Fruit fly (Drosophila melanogaster) whole organism, embryonic: ENCODE data around the gene SMSr.

Experiments
- CG10462 ChIP-seq: fragments of 200-800 bp; sonication (Bioruptor generic); optimal IDR thresholded peaks from 2 replicates; lab custom pipeline; 2016; ENCODE audit warnings: missing biosample characterization, missing genetic modification characterization
- CG10565 ChIP-seq: fragments of 200-800 bp; sonication (Bioruptor generic); optimal IDR thresholded peaks from 3 replicates; lab custom pipeline; 2016; ENCODE audit warnings: missing biosample characterization, mild to moderate bottlenecking, missing genetic modification characterization
- CG11093 ChIP-seq: fragments of 200-800 bp; sonication (Bioruptor generic); IDR thresholded peaks from 3 replicates; pipeline ENCODE4 v1.3.6; 2022; ENCODE audit warnings: missing biosample characterization, missing genetic modification characterization
- CG11695 ChIP-seq: fragments of 200-800 bp; sonication (Bioruptor generic); IDR thresholded peaks from 3 replicates; pipeline ENCODE4 v1.3.6; 2022; ENCODE audit warnings: missing biosample characterization, missing genetic modification characterization
- CG11696 ChIP-seq: fragments of 200-800 bp; sonication (Bioruptor generic); IDR thresholded peaks from 2 replicates; pipeline ENCODE4 v1.3.6; 2022; ENCODE audit warnings: missing biosample characterization, missing genetic modification characterization
- CG12236 ChIP-seq: fragments of 200-800 bp; sonication (Bioruptor generic); optimal IDR thresholded peaks from 2 replicates; lab custom pipeline; 2016; ENCODE audit warnings: missing biosample characterization, missing genetic modification characterization
- CG16815 ChIP-seq: fragments of 200-800 bp; sonication (Bioruptor generic); optimal IDR thresholded peaks from 3 replicates; lab custom pipeline; 2017; ENCODE audit warnings: missing biosample characterization, mild to moderate bottlenecking, missing genetic modification characterization
- CG17361 ChIP-seq: fragments of 200-800 bp; sonication (Bioruptor generic); IDR thresholded peaks from 3 replicates; pipeline ENCODE4 v1.3.6; 2022; ENCODE audit warnings: missing biosample characterization, missing genetic modification characterization
- CG32772 ChIP-seq: fragments of 200-800 bp; sonication (Bioruptor generic); IDR thresholded peaks from 2 replicates; pipeline ENCODE4 v1.3.6; 2022; ENCODE audit warnings: missing biosample characterization, missing genetic modification characterization
- CG33557 ChIP-seq: fragments of 200-800 bp; sonication (Bioruptor generic); optimal IDR thresholded peaks from 2 replicates; lab custom pipeline; 2019; ENCODE audit warnings: missing biosample characterization, mild to moderate bottlenecking, missing genetic modification characterization, moderate library complexity
- CG34224 ChIP-seq: fragments of 200-800 bp; sonication (Bioruptor generic); IDR thresholded peaks from 3 replicates; pipeline ENCODE4 v1.3.6; 2022; ENCODE audit warnings: missing biosample characterization, missing genetic modification characterization; ENCODE audit not compliant: partially characterized antibody
- CG42726 ChIP-seq: fragments of 200-800 bp; sonication (Bioruptor generic); IDR thresholded peaks from 2 replicates; pipeline ENCODE4 v1.3.6; 2022; ENCODE audit warnings: missing biosample characterization, missing genetic modification characterization; ENCODE audit not compliant: partially characterized antibody
- CG4707 ChIP-seq: fragments of 200-800 bp; sonication (Bioruptor generic); optimal IDR thresholded peaks from 2 replicates; lab custom pipeline; 2018; ENCODE audit warnings: missing biosample characterization, mild to moderate bottlenecking, missing genetic modification characterization, moderate library complexity
- CG6689 ChIP-seq: fragments of 200-800 bp; sonication (Bioruptor generic); IDR thresholded peaks from 2 replicates; pipeline ENCODE4 v1.3.6; 2022; ENCODE audit warnings: missing biosample characterization, missing genetic modification characterization
- CG6854 ChIP-seq: fragments of 200-800 bp; sonication (Bioruptor generic); optimal IDR thresholded peaks from 3 replicates; lab custom pipeline; 2017; ENCODE audit warnings: missing biosample characterization, mild to moderate bottlenecking, missing genetic modification characterization
- CG7556 ChIP-seq: fragments of 200-800 bp; sonication (Bioruptor generic); optimal IDR thresholded peaks from 2 replicates; lab custom pipeline; 2017; ENCODE audit warnings: missing biosample characterization, mild to moderate bottlenecking, missing genetic modification characterization
- Camta ChIP-seq: fragments of 200-800 bp; sonication (Bioruptor generic); optimal IDR thresholded peaks from 2 replicates; lab custom pipeline; 2016; ENCODE audit warnings: missing biosample characterization, missing genetic modification characterization
- Fer3 ChIP-seq: fragments of 200-800 bp; sonication (Bioruptor generic); optimal IDR thresholded peaks from 2 replicates; lab custom pipeline; 2018; ENCODE audit warnings: missing biosample characterization, mild to moderate bottlenecking, missing genetic modification characterization, moderate library complexity
- Hand ChIP-seq: fragments of 200-800 bp; sonication (Bioruptor generic); optimal IDR thresholded peaks from 2 replicates; lab custom pipeline; 2017; ENCODE audit warnings: mild to moderate bottlenecking, missing biosample characterization, missing genetic modification reagents, missing genetic modification characterization
- MBD-R2 ChIP-seq: fragments of 200-800 bp; sonication (Bioruptor generic); IDR thresholded peaks from 2 replicates; pipeline ENCODE4 v1.3.6; 2022; ENCODE audit warnings: missing biosample characterization, missing genetic modification characterization
- Meics ChIP-seq: fragments of 200-800 bp; sonication (Bioruptor generic); optimal IDR thresholded peaks from 2 replicates; lab custom pipeline; 2017; ENCODE audit warnings: missing biosample characterization, mild to moderate bottlenecking, missing genetic modification characterization
- Mrtf ChIP-seq: fragments of 200-800 bp; sonication (Bioruptor generic); IDR thresholded peaks from 3 replicates; pipeline ENCODE4 v1.3.6; 2022; ENCODE audit warnings: missing biosample characterization, missing genetic modification characterization
- Opbp ChIP-seq: fragments of 200-800 bp; sonication (Bioruptor generic); IDR thresholded peaks from 3 replicates; pipeline ENCODE4 v1.3.6; 2022; ENCODE audit warnings: missing biosample characterization, missing genetic modification characterization; ENCODE audit not compliant: partially characterized antibody
- Poxn ChIP-seq: fragments of 200-800 bp; sonication (Bioruptor generic); IDR thresholded peaks from 2 replicates; pipeline ENCODE4 v1.3.6; 2022; ENCODE audit warnings: missing biosample characterization, missing genetic modification characterization
- Side ChIP-seq: fragments of 200-800 bp; sonication (Bioruptor generic); optimal IDR thresholded peaks from 2 replicates; lab custom pipeline; 2016; ENCODE audit warnings: missing biosample characterization, missing genetic modification characterization
- Sin3A ChIP-seq: fragments of >200 bp; optimal IDR thresholded peaks from 2 replicates; lab custom pipeline; 2018
- Spps ChIP-seq: fragments of 200-800 bp; sonication (Bioruptor generic); optimal IDR thresholded peaks from 2 replicates; lab custom pipeline; 2018; ENCODE audit warnings: missing biosample characterization, mild to moderate bottlenecking, missing genetic modification characterization
- abd-A ChIP-seq: fragments of 200-800 bp; sonication (Bioruptor generic); optimal IDR thresholded peaks from 3 replicates; lab custom pipeline; 2019; ENCODE audit warnings: missing biosample characterization, mild to moderate bottlenecking, missing genetic modification characterization, moderate library complexity
- cas ChIP-seq: fragments of 200-800 bp; sonication (Bioruptor generic); IDR thresholded peaks from 2 replicates; pipeline ENCODE4 v1.3.6; 2022; ENCODE audit warnings: missing biosample characterization, missing genetic modification characterization
- corto ChIP-seq: fragments of 200-800 bp; sonication (Bioruptor generic); optimal IDR thresholded peaks from 2 replicates; lab custom pipeline; 2016; ENCODE audit warnings: missing biosample characterization, mild to moderate bottlenecking, missing genetic modification characterization, moderate library complexity
- dmrt99B ChIP-seq: fragments of 200-800 bp; sonication (Bioruptor generic); optimal IDR thresholded peaks from 2 replicates; lab custom pipeline; 2018; ENCODE audit warnings: missing biosample characterization, mild to moderate bottlenecking, missing genetic modification characterization, moderate library complexity
- eve ChIP-seq, 2 experiments: fragments of >200 bp; optimal IDR thresholded peaks; 2 replicates each; lab custom pipeline; 2017; ENCODE audit warnings: missing biosample characterization in 2 of 2, missing genetic modification characterization in 2 of 2
- fd64A ChIP-seq: fragments of 200-800 bp; sonication (Bioruptor generic); optimal IDR thresholded peaks from 3 replicates; lab custom pipeline; 2018; ENCODE audit warnings: missing biosample characterization, mild to moderate bottlenecking, missing genetic modification characterization
- gce ChIP-seq: fragments of 200-800 bp; sonication (Bioruptor generic); IDR thresholded peaks from 3 replicates; pipeline ENCODE4 v1.3.6; 2022; ENCODE audit warnings: missing biosample characterization, missing genetic modification characterization
- insv ChIP-seq, 2 experiments: fragments of 200-800 bp; sonication (Bioruptor generic); optimal IDR thresholded peaks; 3 replicates each; lab custom pipeline; 2016 to 2018; ENCODE audit warnings: missing biosample characterization in 2 of 2, missing genetic modification characterization in 2 of 2
- lab ChIP-seq: fragments of 200-800 bp; sonication (Bioruptor generic); optimal IDR thresholded peaks from 3 replicates; lab custom pipeline; 2017; ENCODE audit warnings: missing biosample characterization, missing genetic modification characterization, mild to moderate bottlenecking, moderate library complexity, missing genetic modification reagents
- lbe ChIP-seq: fragments of 200-800 bp; sonication (Bioruptor generic); optimal IDR thresholded peaks from 2 replicates; lab custom pipeline; 2016; ENCODE audit warnings: missing biosample characterization, mild to moderate bottlenecking, missing genetic modification characterization
- mam ChIP-seq: fragments of 200-800 bp; sonication (Bioruptor generic); optimal IDR thresholded peaks from 3 replicates; lab custom pipeline; 2016; ENCODE audit warnings: missing biosample characterization, missing genetic modification characterization
- odd ChIP-seq: fragments of 200-800 bp; sonication (Bioruptor generic); optimal IDR thresholded peaks from 2 replicates; lab custom pipeline; 2017; ENCODE audit warnings: missing biosample characterization, mild to moderate bottlenecking, missing genetic modification characterization
- pb ChIP-seq: fragments of 200-800 bp; sonication (Bioruptor generic); optimal IDR thresholded peaks from 3 replicates; lab custom pipeline; 2016; ENCODE audit warnings: missing biosample characterization, missing genetic modification characterization
- repo ChIP-seq: fragments of 200-800 bp; sonication (Bioruptor generic); optimal IDR thresholded peaks from 2 replicates; lab custom pipeline; 2016; ENCODE audit warnings: missing biosample characterization, missing genetic modification characterization
- rib ChIP-seq: fragments of 200-800 bp; sonication (Bioruptor generic); IDR thresholded peaks from 2 replicates; pipeline ENCODE4 v1.3.6; 2022; ENCODE audit warnings: missing biosample characterization, missing genetic modification characterization
- shn ChIP-seq: fragments of 200-800 bp; sonication (Bioruptor generic); optimal IDR thresholded peaks from 3 replicates; lab custom pipeline; 2016; ENCODE audit warnings: missing biosample characterization, missing genetic modification characterization
- sr ChIP-seq: fragments of 200-800 bp; sonication (Bioruptor generic); IDR thresholded peaks from 3 replicates; pipeline ENCODE4 v1.3.6; 2022; ENCODE audit warnings: missing biosample characterization, missing genetic modification characterization
- ssp ChIP-seq: fragments of 200-800 bp; sonication (Bioruptor generic); IDR thresholded peaks from 2 replicates; pipeline ENCODE4 v1.3.6; 2022; ENCODE audit warnings: missing biosample characterization, missing genetic modification characterization
- toy ChIP-seq: fragments of 200-800 bp; sonication (Bioruptor generic); IDR thresholded peaks from 2 replicates; pipeline ENCODE4 v1.3.6; 2022; ENCODE audit warnings: missing biosample characterization, missing genetic modification characterization
- vnd ChIP-seq: fragments of 200-800 bp; sonication (Bioruptor generic); IDR thresholded peaks from 3 replicates; pipeline ENCODE4 v1.3.6; 2022; ENCODE audit warnings: missing biosample characterization, missing genetic modification characterization; ENCODE audit not compliant: partially characterized antibody
- wek ChIP-seq: fragments of 200-800 bp; sonication (Bioruptor generic); optimal IDR thresholded peaks from 3 replicates; lab custom pipeline; 2018; ENCODE audit warnings: missing biosample characterization, mild to moderate bottlenecking, missing genetic modification characterization, moderate library complexity
- zen2 ChIP-seq: fragments of 200-800 bp; sonication (Bioruptor generic); IDR thresholded peaks from 3 replicates; pipeline ENCODE4 v1.3.6; 2022; ENCODE audit warnings: missing biosample characterization, missing genetic modification characterization; ENCODE audit not compliant: partially characterized antibody

Gene SMSr

DNA sequence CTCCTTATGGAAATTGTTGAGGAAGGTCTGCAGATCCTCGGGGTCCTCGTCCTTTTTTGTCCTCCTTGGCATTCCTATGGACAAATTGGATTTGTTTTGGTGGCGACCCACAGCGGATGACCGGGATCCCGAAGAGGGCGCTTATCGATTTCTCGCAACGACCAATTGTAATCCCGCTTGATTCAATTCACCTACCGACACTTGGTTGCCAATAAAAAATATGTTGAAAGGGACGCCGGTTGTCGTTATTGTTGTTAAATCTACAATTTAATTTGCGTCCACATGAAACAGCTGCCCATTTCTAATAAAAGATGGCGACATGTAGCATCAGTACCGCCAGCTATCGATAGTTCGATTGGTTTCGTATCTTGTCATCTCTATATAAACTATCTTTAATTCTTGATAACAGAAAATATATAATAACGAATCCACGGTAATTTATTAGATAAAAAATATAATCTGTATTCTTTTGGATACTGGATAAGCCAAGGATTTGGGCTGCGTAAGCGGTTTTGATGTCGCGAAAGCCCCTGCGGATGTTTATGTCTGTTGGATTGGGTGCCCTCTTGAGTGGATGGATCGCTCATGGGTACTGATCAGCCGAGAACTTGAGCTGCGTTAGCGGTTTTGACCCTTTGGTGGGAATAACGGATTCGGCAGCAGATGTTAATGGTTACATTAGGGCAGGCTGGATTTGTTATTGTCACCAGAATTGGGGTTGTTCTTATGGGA lies 24.7 kb downstream of the SMSr start, which contains the start of gene CTCF (continued):
- TF ChIP-seq CG12236 (GFP tag; lab: Kevin White, UChicago) (no peak), Sin3A (lab: Kevin White, UChicago) (peak; percentile 44), cas (GFP tag; lab: Robert Waterston, UW) (no peak), CG6689 (GFP tag; lab: Robert Waterston, UW) (peak; percentile 33; the same call in 1 of the 2 replicates), lab (GFP tag; lab: Kevin White, UChicago) (peak; percentile 9), CG33557 (GFP tag; lab: Kevin White, UChicago) (peak; percentile 38), Spps (no peak), ssp (GFP tag; lab: Robert Waterston, UW) (peak; percentile 49; the same call in 1 of the 2 replicates), CG11695 (GFP tag; lab: Robert Waterston, UW) (no peak), vnd (GFP tag; lab: Robert Waterston, UW) (peak; percentile 65; the same call in 2 of the 3 replicates), CG11093 (GFP tag; lab: Robert Waterston, UW) (0 out of 3 replicates have a peak, but pooled peaks have one; percentile 25), Camta (GFP tag; lab: Kevin White, UChicago) (peak; percentile 19), Meics (peak; percentile 77), Side (GFP tag; lab: Kevin White, UChicago) (no peak), insv (GFP tag; optimal IDR thresholded peaks at IDR 0.05; lab: Kevin White, UChicago) (peak in 1 of 2 experiments; percentile 50), eve (GFP tag; optimal IDR thresholded peaks at IDR 0.05; lab: Kevin White, UChicago) (no peak), sr (GFP tag; lab: Robert Waterston, UW) (no peak), wek (GFP tag; lab: Kevin White, UChicago) (no peak), CG7556 (no peak), CG11696 (GFP tag; lab: Robert Waterston, UW) (no peak), fd64A (no peak), corto (GFP tag; lab: Kevin White, UChicago) (no peak), gce (peak; percentile 62; the same call in 1 of the 3 replicates), CG6854 (GFP tag; lab: Kevin White, UChicago) (no peak), Fer3 (no peak), abd-A (tag; lab: Kevin White, UChicago) (no peak), rib (no peak), CG32772 (GFP tag; lab: Robert Waterston, UW) (peak; percentile 64), CG10462 (GFP tag; lab: Kevin White, UChicago) (no peak), pb (GFP tag; lab: Kevin White, UChicago) (peak; percentile 40), zen2 (GFP tag; lab: Robert Waterston, UW) (peak; percentile 37; the same call in 1 of the 3 replicates), toy (no peak), CG16815 (no peak), CG42726 (peak; percentile 68; the same call in 1 of the 2 replicates), CG10565 (GFP tag; lab: Kevin White, UChicago) (no peak), Hand (GFP tag; lab: Kevin White, UChicago) (no peak), shn (GFP tag; lab: Kevin White, UChicago) (no peak), mam (GFP tag; lab: Kevin White, UChicago) (peak; percentile 23), dmrt99B (tag; lab: Kevin White, UChicago) (peak; percentile 16), repo (GFP tag; lab: Kevin White, UChicago) (peak; percentile 21), MBD-R2 (peak; percentile 80), Opbp (no peak; the same call in 1 of the 3 replicates), CG34224 (GFP tag; lab: Robert Waterston, UW) (peak; percentile 73), lbe (GFP tag; lab: Kevin White, UChicago) (peak; percentile 38), Mrtf (GFP tag; lab: Robert Waterston, UW) (0 out of 3 replicates have a peak, but pooled peaks have one; percentile 48), odd (GFP tag; lab: Kevin White, UChicago) (no peak), CG4707 (no peak), Poxn (GFP tag; lab: Robert Waterston, UW) (no peak), CG17361 (GFP tag; lab: Robert Waterston, UW) (peak; percentile 74)
